Worm (Caenorhabditis elegans): Measurements from ENCODE around the gene C09F9.2.

C09F9.2 gene

ce11 chrII:14672095-14672494 is 33.2 kb upstream of the C09F9.2 start:
- TF ChIP-seq drap-1 (GFP tag; optimal IDR thresholded peaks at IDR 0.05) (no peak), tbx-8 (GFP tag; optimal IDR thresholded peaks at IDR 0.05) (no peak), M03D4.4 (tag; optimal IDR thresholded peaks at IDR 0.05) (no peak), mep-1 (tag; optimal IDR thresholded peaks at IDR 0.05) (no peak), unc-39 (tag; optimal IDR thresholded peaks at IDR 0.05) (no peak), pha-4 (tag; optimal IDR thresholded peaks at IDR 0.05) (no peak), hlh-1 (tag; optimal IDR thresholded peaks at IDR 0.05) (no peak), lsy-2 (tag; optimal IDR thresholded peaks at IDR 0.05) (no peak), bed-3 (GFP tag; optimal IDR thresholded peaks at IDR 0.05) (no peak), lin-32 (GFP tag; optimal IDR thresholded peaks at IDR 0.05) (no peak), ceh-83 (GFP tag; optimal IDR thresholded peaks at IDR 0.05) (no peak), nhr-76 (tag; optimal IDR thresholded peaks at IDR 0.05) (no peak), ceh-43 (GFP tag; optimal IDR thresholded peaks at IDR 0.05) (no peak), ham-2 (GFP tag; optimal IDR thresholded peaks at IDR 0.05) (no peak), nhr-12 (tag; optimal IDR thresholded peaks at IDR 0.05) (no peak), sem-2 (GFP tag; optimal IDR thresholded peaks at IDR 0.05) (no peak), ceh-39 (tag; optimal IDR thresholded peaks at IDR 0.05) (no peak), sptf-1 (tag; optimal IDR thresholded peaks at IDR 0.05) (no peak), cnd-1 (tag; optimal IDR thresholded peaks at IDR 0.05) (no peak)

- TF ChIP-seq snpc-4 (tag; optimal IDR thresholded peaks at IDR 0.05) (no peak), ham-2 (GFP tag; optimal IDR thresholded peaks at IDR 0.05) (peak; percentile 26), flh-1 (GFP tag; optimal IDR thresholded peaks at IDR 0.05) (no peak), mab-5 (tag; optimal IDR thresholded peaks at IDR 0.05) (no peak)
These were observed 31.7 kb upstream of the C09F9.2 start for ce11 chrII:14673636-14674035.

- TF ChIP-seq ces-1 (GFP tag; optimal IDR thresholded peaks at IDR 0.05): peak; percentile 44
- no peak for TF ChIP-seq lsy-2 (tag; optimal IDR thresholded peaks at IDR 0.05)
- TF ChIP-seq pha-4 (tag; optimal IDR thresholded peaks at IDR 0.05): no peak
- TF ChIP-seq ham-2 (GFP tag; optimal IDR thresholded peaks at IDR 0.05): peak; percentile 46
These were observed 27.2 kb upstream of the C09F9.2 start, which contains the start of gene hhat-1 for ce11 chrII:14678157-14678556. Gene hhat-1 (plus strand): TSS chrII:14678457.

ce11 chrII:14683646-14684045 is 21.7 kb upstream of the C09F9.2 start:
- no peak for TF ChIP-seq nhr-2 (tag; optimal IDR thresholded peaks at IDR 0.05)
- no peak for TF ChIP-seq sptf-1 (tag; optimal IDR thresholded peaks at IDR 0.05)
- TF ChIP-seq ceh-83 (GFP tag; optimal IDR thresholded peaks at IDR 0.05): no peak
- no peak for TF ChIP-seq elt-3 (tag; optimal IDR thresholded peaks at IDR 0.05)
- no peak for TF ChIP-seq nhr-12 (tag; optimal IDR thresholded peaks at IDR 0.05)
- TF ChIP-seq ceh-39 (tag; optimal IDR thresholded peaks at IDR 0.05): no peak
- TF ChIP-seq bed-3 (GFP tag; optimal IDR thresholded peaks at IDR 0.05): no peak
- TF ChIP-seq sem-2 (GFP tag; optimal IDR thresholded peaks at IDR 0.05): no peak
- no peak for TF ChIP-seq ces-1 (GFP tag; optimal IDR thresholded peaks at IDR 0.05)
- TF ChIP-seq elt-1 (tag; optimal IDR thresholded peaks at IDR 0.05; ENCODE audit: borderline replicate concordance, insufficient read depth): no peak
- no peak for TF ChIP-seq lin-32 (GFP tag; optimal IDR thresholded peaks at IDR 0.05)
- no peak for TF ChIP-seq M03D4.4 (tag; optimal IDR thresholded peaks at IDR 0.05)
- TF ChIP-seq flh-1 (GFP tag; optimal IDR thresholded peaks at IDR 0.05): no peak
- TF ChIP-seq ceh-43 (GFP tag; optimal IDR thresholded peaks at IDR 0.05): no peak
- no peak for TF ChIP-seq nhr-76 (tag; optimal IDR thresholded peaks at IDR 0.05)

ce11 chrII:14684377-14684776 is 20.9 kb upstream of the C09F9.2 start, which contains the start of gene unc-52:
Gene unc-52 (minus strand): TSS chrII:14684456.
- TF ChIP-seq lsy-2 (tag; optimal IDR thresholded peaks at IDR 0.05) (no peak), pha-4 (tag; optimal IDR thresholded peaks at IDR 0.05) (peak; percentile 90)

ce11 chrII:14695201-14695600 is 10.1 kb upstream of the C09F9.2 start, which contains the start of gene K02B7.3:
Gene K02B7.3 (minus strand): TSS chrII:14695301.
- TF ChIP-seq unc-39 (tag; optimal IDR thresholded peaks at IDR 0.05) (no peak), ceh-39 (tag; optimal IDR thresholded peaks at IDR 0.05) (no peak), ceh-43 (GFP tag; optimal IDR thresholded peaks at IDR 0.05) (no peak), lin-13 (tag; optimal IDR thresholded peaks at IDR 0.05) (no peak), tbx-8 (GFP tag; optimal IDR thresholded peaks at IDR 0.05) (no peak)

- TF ChIP-seq nhr-2 (tag; optimal IDR thresholded peaks at IDR 0.05) (peak; percentile 70), nhr-237 (tag; optimal IDR thresholded peaks at IDR 0.05) (no peak)
These were observed 7.3 kb upstream of the C09F9.2 start, which contains the start of gene C09F9.1 for ce11 chrII:14698057-14698456. Gene C09F9.1 (plus strand): TSS chrII:14698357.

All from whole organism, mixed stage, embryonic.